Worm (Caenorhabditis elegans): ENCODE results near the gene R10D12.8.

- TF ChIP-seq unc-3 (GFP tag; conservative IDR thresholded peaks at IDR 0.05) (no peak), unc-3 (tag; optimal IDR thresholded peaks at IDR 0.05) (no peak), ceh-34 (tag; optimal IDR thresholded peaks at IDR 0.05) (no peak), nhr-11 (tag; optimal IDR thresholded peaks at IDR 0.05) (no peak), fkh-6 (tag; optimal IDR thresholded peaks at IDR 0.05) (no peak), pat-9 (tag; optimal IDR thresholded peaks at IDR 0.05) (no peak), unc-55 (GFP tag; optimal IDR thresholded peaks at IDR 0.05) (no peak), fkh-10 (GFP tag; optimal IDR thresholded peaks at IDR 0.05) (no peak), K09A11.1 (tag; optimal IDR thresholded peaks at IDR 0.05; ENCODE audit: insufficient read depth) (no peak)
Measured at ce11 chrV:13907557-13908104, 45.5 kb downstream of the R10D12.8 start.
